Fruit fly (Drosophila melanogaster) whole organism, embryonic: Measurements from ENCODE around the gene CG13995.

ENCODE experiments used
- Atf-2 ChIP-seq: fragments of 200-800 bp; sonication (Bioruptor generic); optimal IDR thresholded peaks from 2 replicates; lab custom pipeline; 2016; ENCODE audit warnings: missing biosample characterization, missing genetic modification characterization
- BEAF-32 ChIP-seq: fragments of 200-800 bp; sonication (Bioruptor generic); optimal IDR thresholded peaks from 3 replicates; lab custom pipeline; 2017; ENCODE audit warnings: missing biosample characterization, missing genetic modification characterization, mild to moderate bottlenecking, moderate library complexity, missing genetic modification reagents
- CG11504 ChIP-seq: fragments of 200-800 bp; sonication (Bioruptor generic); optimal IDR thresholded peaks from 3 replicates; lab custom pipeline; 2019; ENCODE audit warnings: missing biosample characterization, mild to moderate bottlenecking, missing genetic modification characterization, moderate library complexity
- CG11723 ChIP-seq: fragments of 200-800 bp; sonication (Bioruptor generic); optimal IDR thresholded peaks from 2 replicates; lab custom pipeline; 2017; ENCODE audit warnings: missing biosample characterization, mild to moderate bottlenecking, missing genetic modification characterization
- CG1233 ChIP-seq: fragments of 200-800 bp; sonication (Bioruptor generic); optimal IDR thresholded peaks from 4 replicates; lab custom pipeline; 2018; ENCODE audit warnings: missing biosample characterization, mild to moderate bottlenecking, missing genetic modification characterization
- CG12391 ChIP-seq: fragments of 200-800 bp; sonication (Bioruptor generic); optimal IDR thresholded peaks from 3 replicates; lab custom pipeline; 2018; ENCODE audit warnings: missing biosample characterization, mild to moderate bottlenecking, missing genetic modification characterization, moderate library complexity
- CG12659 ChIP-seq: fragments of 200-800 bp; sonication (Bioruptor generic); optimal IDR thresholded peaks from 3 replicates; lab custom pipeline; 2017; ENCODE audit warnings: mild to moderate bottlenecking, missing biosample characterization, missing genetic modification reagents, missing genetic modification characterization
- CG13123 ChIP-seq: fragments of 200-800 bp; sonication (Bioruptor generic); optimal IDR thresholded peaks from 2 replicates; lab custom pipeline; 2016; ENCODE audit warnings: missing biosample characterization, missing genetic modification characterization
- CG14710 ChIP-seq: fragments of 200-800 bp; sonication (Bioruptor generic); optimal IDR thresholded peaks from 3 replicates; lab custom pipeline; 2019; ENCODE audit warnings: missing biosample characterization, mild to moderate bottlenecking, missing genetic modification characterization, moderate library complexity
- CG1603 ChIP-seq: fragments of 200-800 bp; sonication (Bioruptor generic); optimal IDR thresholded peaks from 2 replicates; lab custom pipeline; 2019; ENCODE audit warnings: missing biosample characterization, mild to moderate bottlenecking, missing genetic modification characterization, moderate library complexity
- CG17186 ChIP-seq: fragments of 200-800 bp; sonication (Bioruptor generic); optimal IDR thresholded peaks from 3 replicates; lab custom pipeline; 2017; ENCODE audit warnings: missing biosample characterization, missing genetic modification reagents, missing genetic modification characterization
- CG17829 ChIP-seq: fragments of 200-800 bp; optimal IDR thresholded peaks from 2 replicates; lab custom pipeline; 2019; ENCODE audit warnings: missing biosample characterization, mild to moderate bottlenecking, missing genetic modification characterization, moderate library complexity
- CG17912 ChIP-seq: fragments of 200-800 bp; sonication (Bioruptor generic); optimal IDR thresholded peaks from 2 replicates; lab custom pipeline; 2018; ENCODE audit warnings: missing biosample characterization, mild to moderate bottlenecking, missing genetic modification characterization
- CG18262 ChIP-seq: fragments of 200-800 bp; optimal IDR thresholded peaks from 3 replicates; lab custom pipeline; 2019; ENCODE audit warnings: missing biosample characterization, mild to moderate bottlenecking, missing genetic modification characterization, moderate library complexity
- CG2712 ChIP-seq: fragments of 200-800 bp; optimal IDR thresholded peaks from 3 replicates; lab custom pipeline; 2019; ENCODE audit warnings: missing biosample characterization, mild to moderate bottlenecking, missing genetic modification characterization, moderate library complexity
- CG30403 ChIP-seq: fragments of 200-800 bp; sonication (Bioruptor generic); optimal IDR thresholded peaks from 3 replicates; lab custom pipeline; 2016; ENCODE audit warnings: missing biosample characterization, missing genetic modification characterization
- CG31441 ChIP-seq: fragments of 200-800 bp; sonication (Bioruptor generic); IDR thresholded peaks from 2 replicates; pipeline ENCODE4 v1.3.6; 2022; ENCODE audit warnings: missing biosample characterization, missing genetic modification characterization
- CG34422 ChIP-seq: fragments of 200-800 bp; sonication (Bioruptor generic); IDR thresholded peaks from 3 replicates; pipeline ENCODE4 v1.3.6; 2022; ENCODE audit warnings: missing biosample characterization, missing genetic modification characterization
- CG3847 ChIP-seq: fragments of 200-800 bp; sonication (Bioruptor generic); IDR thresholded peaks from 2 replicates; pipeline ENCODE4 v1.3.6; 2022; ENCODE audit warnings: missing biosample characterization, missing genetic modification characterization
- CG4730 ChIP-seq: fragments of 200-800 bp; sonication (Bioruptor generic); IDR thresholded peaks from 2 replicates; pipeline ENCODE4 v1.3.6; 2022; ENCODE audit warnings: missing biosample characterization, missing genetic modification characterization
- CG6765 ChIP-seq: fragments of 200-800 bp; sonication (Bioruptor generic); optimal IDR thresholded peaks from 3 replicates; lab custom pipeline; 2017; ENCODE audit warnings: missing biosample characterization, mild to moderate bottlenecking, missing genetic modification characterization
- CHES-1-like ChIP-seq: fragments of 200-800 bp; sonication (Bioruptor generic); optimal IDR thresholded peaks from 2 replicates; lab custom pipeline; 2016; ENCODE audit warnings: missing biosample characterization, missing genetic modification characterization
- D19A ChIP-seq: fragments of 200-800 bp; optimal IDR thresholded peaks from 3 replicates; lab custom pipeline; 2019; ENCODE audit warnings: missing biosample characterization, mild to moderate bottlenecking, missing genetic modification characterization, moderate library complexity
- Dfd ChIP-seq, 2 experiments: fragments of >200 bp; optimal IDR thresholded peaks; 2 replicates each; lab custom pipeline; 2017; ENCODE audit warnings: missing biosample characterization in 2 of 2, missing genetic modification characterization in 2 of 2
- Dp ChIP-seq: fragments of 200-800 bp; sonication (Bioruptor generic); optimal IDR thresholded peaks from 2 replicates; lab custom pipeline; 2018; ENCODE audit warnings: missing biosample characterization, mild to moderate bottlenecking, missing genetic modification characterization, moderate library complexity
- E2f2 ChIP-seq: fragments of 200-800 bp; sonication (Bioruptor generic); IDR thresholded peaks from 2 replicates; pipeline ENCODE4 v1.3.6; 2022; ENCODE audit warnings: missing biosample characterization, missing genetic modification characterization
- Ets65A ChIP-seq: fragments of 200-800 bp; sonication (Bioruptor generic); peaks from one replicate; lab custom pipeline; 2016; ENCODE audit warnings: missing biosample characterization, missing genetic modification characterization
- Ets97D ChIP-seq: fragments of 200-800 bp; sonication (Bioruptor generic); optimal IDR thresholded peaks from 3 replicates; lab custom pipeline; 2016; ENCODE audit warnings: missing biosample characterization, missing genetic modification characterization
- HLHmδ ChIP-seq: fragments of 200-800 bp; sonication (Bioruptor generic); optimal IDR thresholded peaks from 2 replicates; lab custom pipeline; 2018; ENCODE audit warnings: missing biosample characterization, mild to moderate bottlenecking, missing genetic modification characterization, moderate library complexity
- Jarid2 ChIP-seq: fragments of 200-800 bp; sonication (Bioruptor generic); optimal IDR thresholded peaks from 3 replicates; lab custom pipeline; 2017; ENCODE audit warnings: mild to moderate bottlenecking, missing biosample characterization, missing genetic modification reagents, missing genetic modification characterization
- Lhr ChIP-seq: fragments of 200-800 bp; sonication (Bioruptor generic); optimal IDR thresholded peaks from 3 replicates; lab custom pipeline; 2017; ENCODE audit warnings: mild to moderate bottlenecking, missing biosample characterization, missing genetic modification reagents, missing genetic modification characterization
- Lim3 ChIP-seq: fragments of 200-800 bp; sonication (Bioruptor generic); IDR thresholded peaks from 2 replicates; pipeline ENCODE4 v1.3.6; 2022; ENCODE audit warnings: missing biosample characterization, missing genetic modification characterization
- MBD-R2 ChIP-seq: fragments of 200-800 bp; sonication (Bioruptor generic); IDR thresholded peaks from 2 replicates; pipeline ENCODE4 v1.3.6; 2022; ENCODE audit warnings: missing biosample characterization, missing genetic modification characterization
- MESR4 ChIP-seq: fragments of 200-800 bp; sonication (Bioruptor generic); optimal IDR thresholded peaks from 2 replicates; lab custom pipeline; 2018; ENCODE audit warnings: missing biosample characterization, mild to moderate bottlenecking, missing genetic modification characterization, moderate library complexity
- Myb ChIP-seq: fragments of 200-800 bp; sonication (Bioruptor generic); optimal IDR thresholded peaks from 2 replicates; lab custom pipeline; 2016; ENCODE audit warnings: missing biosample characterization, missing genetic modification characterization
- Pdp1 ChIP-seq, 2 experiments: fragments of 200-800 bp; sonication (Bioruptor generic); optimal IDR thresholded peaks; 3 replicates each; lab custom pipeline; 2016; ENCODE audit warnings: missing biosample characterization in 2 of 2, missing genetic modification characterization in 2 of 2, mild to moderate bottlenecking in 1 of 2, moderate library complexity in 1 of 2
- Sry-δ ChIP-seq: fragments of 200-800 bp; sonication (Bioruptor generic); optimal IDR thresholded peaks from 2 replicates; lab custom pipeline; 2016; ENCODE audit warnings: missing biosample characterization, missing genetic modification characterization
- Xrp1 ChIP-seq: fragments of 200-800 bp; sonication (Bioruptor generic); IDR thresholded peaks from 2 replicates; pipeline ENCODE4 v1.3.6; 2022; ENCODE audit warnings: missing biosample characterization, missing genetic modification characterization
- amos ChIP-seq: fragments of 200-800 bp; sonication (Bioruptor generic); IDR thresholded peaks from 2 replicates; pipeline ENCODE4 v1.3.6; 2022; ENCODE audit warnings: missing biosample characterization, missing genetic modification characterization; ENCODE audit not compliant: partially characterized antibody
- cato ChIP-seq: fragments of 200-800 bp; sonication (Bioruptor generic); optimal IDR thresholded peaks from 2 replicates; lab custom pipeline; 2016; ENCODE audit warnings: missing biosample characterization, missing genetic modification characterization, borderline replicate concordance
- dm ChIP-seq: fragments of 200-800 bp; sonication (Bioruptor generic); optimal IDR thresholded peaks from 3 replicates; lab custom pipeline; 2016; ENCODE audit warnings: missing biosample characterization, missing genetic modification characterization
- knrl ChIP-seq: fragments of 200-800 bp; sonication (Bioruptor generic); IDR thresholded peaks from 3 replicates; pipeline ENCODE4 v1.3.6; 2022; ENCODE audit warnings: missing biosample characterization, missing genetic modification characterization; ENCODE audit not compliant: partially characterized antibody
- pan ChIP-seq, 4 experiments: fragments of >200 bp in 3 of 4; fragments of 200-800 bp in 1 of 4; sonication (Bioruptor generic) in 1 of 4; optimal IDR thresholded peaks in 3 of 4; IDR thresholded peaks in 1 of 4; 2 replicates each; pipeline versions ENCODE4 v1.3.6 to Lab custom; 2017 to 2022; ENCODE audit warnings: missing biosample characterization in 2 of 4, missing genetic modification characterization in 2 of 4, mixed read lengths in 1 of 4
- phol ChIP-seq: fragments of 200-800 bp; sonication (Bioruptor generic); optimal IDR thresholded peaks from 3 replicates; lab custom pipeline; 2018; ENCODE audit warnings: missing biosample characterization, mild to moderate bottlenecking, missing genetic modification characterization, moderate library complexity
- pita ChIP-seq: fragments of 200-800 bp; sonication (Bioruptor generic); optimal IDR thresholded peaks from 2 replicates; lab custom pipeline; 2017; ENCODE audit warnings: missing biosample characterization, mild to moderate bottlenecking, missing genetic modification characterization
- pzg ChIP-seq: fragments of 200-800 bp; sonication (Bioruptor generic); optimal IDR thresholded peaks from 3 replicates; lab custom pipeline; 2018; ENCODE audit warnings: missing biosample characterization, mild to moderate bottlenecking, missing genetic modification characterization, moderate library complexity
- vfl ChIP-seq: fragments of 200-800 bp; sonication (Bioruptor generic); optimal IDR thresholded peaks from 2 replicates; lab custom pipeline; 2016; ENCODE audit warnings: missing biosample characterization, missing genetic modification characterization
- zen ChIP-seq: fragments of 200-800 bp; sonication (Bioruptor generic); optimal IDR thresholded peaks from 3 replicates; lab custom pipeline; 2018; ENCODE audit warnings: missing biosample characterization, mild to moderate bottlenecking, missing genetic modification characterization, moderate library complexity

The CG13995 gene

dm6 chr2L:6024345-6024907, 29.7 kb upstream of the CG13995 start, which contains the start of gene CG9107:
Gene CG9107 (minus strand): TSS chr2L:6024539.
- TF ChIP-seq Sry-δ (GFP tag; lab: Kevin White, UChicago) (peak; percentile 18), CG17912 (GFP tag; lab: Kevin White, UChicago) (no peak), Ets65A (GFP tag; lab: Kevin White, UChicago) (peak; percentile 69), knrl (GFP tag; lab: Robert Waterston, UW) (peak; percentile 43; the same call in 1 of the 3 replicates), Lhr (GFP tag; lab: Kevin White, UChicago) (peak; percentile 25), pzg (peak; percentile 92), Jarid2 (GFP tag; lab: Kevin White, UChicago) (no peak), CG31441 (0 out of 2 replicates have a peak, but pooled peaks have one; percentile 11), pan (optimal IDR thresholded peaks at IDR 0.05; lab: Kevin White, UChicago) (no peak), pan (GFP tag; optimal IDR thresholded peaks at IDR 0.05 in 1 of 2, IDR thresholded peaks at IDR 0.05 in 1 of 2) (no peak), CG14710 (tag; lab: Kevin White, UChicago) (peak; percentile 64), CG34422 (0 out of 3 replicates have a peak, but pooled peaks have one; percentile 38), BEAF-32 (GFP tag; lab: Kevin White, UChicago) (peak; percentile 10), CG4730 (GFP tag; lab: Robert Waterston, UW) (no peak), Dp (GFP tag; lab: Kevin White, UChicago) (peak; percentile 92), CG18262 (tag; lab: Kevin White, UChicago) (no peak), dm (GFP tag; lab: Kevin White, UChicago) (peak; percentile 92), CG6765 (GFP tag; lab: Kevin White, UChicago) (no peak), CG1603 (tag; lab: Kevin White, UChicago) (peak; percentile 71), CG17186 (GFP tag; lab: Kevin White, UChicago) (peak; percentile 58), zen (tag; lab: Kevin White, UChicago) (peak; percentile 22), vfl (GFP tag; lab: Kevin White, UChicago) (no peak), Atf-2 (GFP tag; lab: Kevin White, UChicago) (no peak), Myb (peak; percentile 78), D19A (tag; lab: Kevin White, UChicago) (peak; percentile 36), CG12391 (no peak), cato (GFP tag; lab: Kevin White, UChicago) (no peak), HLHmδ (GFP tag; lab: Kevin White, UChicago) (no peak), pita (GFP tag; lab: Kevin White, UChicago) (peak; percentile 28), Pdp1 (GFP tag; optimal IDR thresholded peaks at IDR 0.05; lab: Kevin White, UChicago) (peak in 1 of 2 experiments; percentile 34), CG12659 (peak; percentile 10), CG11504 (tag; lab: Kevin White, UChicago) (peak; percentile 0), CG11723 (GFP tag; lab: Kevin White, UChicago) (no peak), CG30403 (GFP tag; lab: Kevin White, UChicago) (no peak), amos (GFP tag; lab: Robert Waterston, UW) (peak; percentile 18; the same call in 1 of the 2 replicates), phol (tag; lab: Kevin White, UChicago) (peak; percentile 63), CG2712 (tag; lab: Kevin White, UChicago) (peak; percentile 6), Lim3 (GFP tag; lab: Robert Waterston, UW) (no peak), CG13123 (GFP tag; lab: Kevin White, UChicago) (no peak), MBD-R2 (peak; percentile 68; the same call in 1 of the 2 replicates), CG3847 (GFP tag; lab: Robert Waterston, UW) (peak; percentile 24; the same call in 1 of the 2 replicates), CHES-1-like (GFP tag; lab: Kevin White, UChicago) (peak; percentile 32), Ets97D (GFP tag; lab: Kevin White, UChicago) (peak; percentile 12), Xrp1 (GFP tag; lab: Robert Waterston, UW) (0 out of 2 replicates have a peak, but pooled peaks have one; percentile 31), CG1233 (GFP tag; lab: Kevin White, UChicago) (no peak), Dfd (GFP tag; optimal IDR thresholded peaks at IDR 0.05; lab: Kevin White, UChicago) (no peak), E2f2 (GFP tag; lab: Robert Waterston, UW) (peak; percentile 98), CG17829 (tag; lab: Kevin White, UChicago) (peak; percentile 36), MESR4 (peak; percentile 39)
